Fruit fly (Drosophila melanogaster): Measurements from ENCODE around the gene glec.

glec gene

DNA sequence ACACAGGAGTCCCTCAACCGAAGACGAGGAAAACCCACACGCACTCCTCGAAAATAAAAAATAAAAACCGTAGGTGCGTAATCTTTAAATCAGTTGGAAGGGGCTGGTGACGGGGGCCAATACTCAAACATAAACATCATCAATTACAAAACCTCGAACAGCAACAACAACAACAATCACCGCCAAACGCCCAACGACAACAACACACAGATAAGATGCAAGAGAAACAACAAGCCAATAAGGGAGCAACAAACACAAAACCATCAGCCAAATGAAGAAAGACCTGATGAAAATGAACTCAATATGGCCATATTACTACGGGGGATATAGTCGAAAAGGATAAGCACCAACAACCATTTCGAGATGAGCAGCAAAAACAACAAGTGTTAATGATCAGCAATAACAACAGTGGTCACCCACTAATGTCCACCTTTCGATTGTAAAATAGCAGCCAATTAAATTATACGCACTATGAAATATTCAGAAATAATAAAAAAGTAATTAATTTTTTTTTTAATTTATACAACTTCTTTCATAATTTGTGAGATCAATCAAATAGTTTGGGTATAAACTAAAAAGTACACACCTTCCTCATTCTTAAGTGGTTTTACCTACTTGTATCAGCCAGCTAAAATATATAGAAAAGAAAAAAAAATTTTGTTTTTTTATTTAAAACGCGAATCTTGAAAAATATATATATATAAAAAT lies 32.2 kb downstream of the glec start (continued):
- TF ChIP-seq CG4282 (GFP tag; optimal IDR thresholded peaks at IDR 0.05) (no peak), cg (GFP tag; optimal IDR thresholded peaks at IDR 0.05) (peak; percentile 1), CG13296 (GFP tag; optimal IDR thresholded peaks at IDR 0.05) (peak; percentile 29), CG11093 (GFP tag; IDR thresholded peaks at IDR 0.05) (0 out of 3 replicates have a peak, but pooled peaks have one; percentile 7), CG4424 (GFP tag; optimal IDR thresholded peaks at IDR 0.05) (peak; percentile 68), Hr51 (GFP tag; optimal IDR thresholded peaks at IDR 0.05) (peak in 1 of 2 experiments; percentile 41), CG34422 (GFP tag; IDR thresholded peaks at IDR 0.05) (no peak), BEAF-32 (GFP tag; optimal IDR thresholded peaks at IDR 0.05) (no peak), CG9727 (GFP tag; optimal IDR thresholded peaks at IDR 0.05) (peak; percentile 74), cas (GFP tag; IDR thresholded peaks at IDR 0.05) (no peak), pzg (GFP tag; optimal IDR thresholded peaks at IDR 0.05) (no peak), Mrtf (GFP tag; IDR thresholded peaks at IDR 0.05) (no peak), vnd (GFP tag; IDR thresholded peaks at IDR 0.05; ENCODE audit: partially characterized antibody) (no peak), fd102C (GFP tag; optimal IDR thresholded peaks at IDR 0.05) (no peak), tna (GFP tag; IDR thresholded peaks at IDR 0.05; ENCODE audit: partially characterized antibody) (peak; percentile 17; the same call in 1 of the 2 replicates), CG1792 (GFP tag; optimal IDR thresholded peaks at IDR 0.05) (no peak), cad (GFP tag; optimal IDR thresholded peaks at IDR 0.05) (no peak), CG6683 (GFP tag; optimal IDR thresholded peaks at IDR 0.05) (no peak), Lhr (GFP tag; optimal IDR thresholded peaks at IDR 0.05) (no peak), HmgZ (tag; optimal IDR thresholded peaks at IDR 0.05) (no peak), CG4730 (GFP tag; IDR thresholded peaks at IDR 0.05) (no peak), aop (GFP tag; IDR thresholded peaks at IDR 0.05) (no peak), stc (GFP tag; IDR thresholded peaks at IDR 0.05) (no peak), gce (GFP tag; IDR thresholded peaks at IDR 0.05) (no peak), CG14965 (GFP tag; optimal IDR thresholded peaks at IDR 0.05; ENCODE audit: borderline replicate concordance) (no peak), Rfx (GFP tag; IDR thresholded peaks at IDR 0.05) (0 out of 2 replicates have a peak, but pooled peaks have one; percentile 8), CG11696 (GFP tag; IDR thresholded peaks at IDR 0.05) (no peak), CG17829 (tag; optimal IDR thresholded peaks at IDR 0.05) (peak; percentile 39), disco-r (GFP tag; optimal IDR thresholded peaks at IDR 0.05) (no peak), CG9817 (tag; optimal IDR thresholded peaks at IDR 0.05) (no peak), bowl (GFP tag; IDR thresholded peaks at IDR 0.05) (no peak), Vsx1 (GFP tag; optimal IDR thresholded peaks at IDR 0.05) (no peak), Kr (GFP tag; optimal IDR thresholded peaks at IDR 0.05) (no peak), CG3847 (GFP tag; IDR thresholded peaks at IDR 0.05) (no peak), toy (GFP tag; IDR thresholded peaks at IDR 0.05) (no peak), CG7839 (tag; optimal IDR thresholded peaks at IDR 0.05) (peak; percentile 54), Chrac-16 (GFP tag; optimal IDR thresholded peaks at IDR 0.05) (no peak), Ets65A (GFP tag) (no peak), bcd (GFP tag; optimal IDR thresholded peaks at IDR 0.05) (peak; percentile 33), repo (GFP tag; optimal IDR thresholded peaks at IDR 0.05) (no peak), phol (tag; optimal IDR thresholded peaks at IDR 0.05) (peak; percentile 71), Dfd (GFP tag; optimal IDR thresholded peaks at IDR 0.05) (no peak), dm (GFP tag; optimal IDR thresholded peaks at IDR 0.05) (no peak), Dref (GFP tag; IDR thresholded peaks at IDR 0.05) (no peak), Rx (GFP tag; IDR thresholded peaks at IDR 0.05) (no peak), dmrt11E (tag; optimal IDR thresholded peaks at IDR 0.05) (peak; percentile 67), Dp (GFP tag; optimal IDR thresholded peaks at IDR 0.05) (no peak), stwl (tag; optimal IDR thresholded peaks at IDR 0.05) (peak; percentile 3), lmd (GFP tag; IDR thresholded peaks at IDR 0.05) (no peak), gcm2 (GFP tag; optimal IDR thresholded peaks at IDR 0.05) (no peak)
